Worm (Caenorhabditis elegans) whole organism, L3 larva: ENCODE measurements around the gene C49F8.1.
A peak's percentile ranks its signal among the peaks of the same experiment; 100 is the strongest.

Experiments
- ama-1 ChIP-seq: fragments of 150-350 bp; optimal IDR thresholded peaks from 2 replicates; lab custom pipeline; 2018
- elt-2 ChIP-seq: sonication (generic microtip); optimal IDR thresholded peaks from 2 replicates; lab custom pipeline; 2016; ENCODE audit warnings: missing genetic modification reagents, mild to moderate bottlenecking, missing genetic modification characterization, missing compliant biosample characterization
- fkh-10 ChIP-seq: sonication (generic microtip); optimal IDR thresholded peaks from 2 replicates; lab custom pipeline; 2017; ENCODE audit warnings: missing biosample characterization, missing genetic modification reagents, missing genetic modification characterization
- fos-1 ChIP-seq: fragments of 150-350 bp; optimal IDR thresholded peaks from 2 replicates; lab custom pipeline; 2014; ENCODE audit warnings: missing biosample characterization, missing genetic modification characterization
- lin-39 ChIP-seq: fragments of 150-350 bp; optimal IDR thresholded peaks from 2 replicates; lab custom pipeline; 2018; ENCODE audit warnings: missing biosample characterization, missing genetic modification reagents, missing genetic modification characterization
- nhr-25 ChIP-seq: sonication (generic microtip); optimal IDR thresholded peaks from 2 replicates; lab custom pipeline; 2017; ENCODE audit warnings: missing biosample characterization, missing genetic modification characterization
- skn-1 ChIP-seq: fragments of 150-350 bp; optimal IDR thresholded peaks from 2 replicates; lab custom pipeline; 2014; ENCODE audit warnings: missing biosample characterization, missing genetic modification characterization
- unc-39 ChIP-seq: sonication (generic microtip); optimal IDR thresholded peaks from 4 replicates; lab custom pipeline; 2017; ENCODE audit warnings: missing biosample characterization, missing genetic modification characterization

ce11 chrX:13412307-13412706, 47.5 kb upstream of the C49F8.1 start:
- TF ChIP-seq lin-39 (tag; lab: Kevin White, UChicago) (no peak), elt-2 (tag; lab: Kevin White, UChicago) (peak; percentile 70), ama-1 (no peak), skn-1 (no peak), fos-1 (tag; lab: Kevin White, UChicago) (no peak), fkh-10 (GFP tag; lab: Kevin White, UChicago) (no peak), nhr-25 (tag; lab: Kevin White, UChicago) (no peak), unc-39 (tag; lab: Kevin White, UChicago) (no peak)
